Fruit fly (Drosophila melanogaster) ovary, adult (tissue): ENCODE measurements around the gene Edg91.

Source experiments
- CG17801 ChIP-seq: fragments of 200-800 bp; optimal IDR thresholded peaks from 2 replicates; lab custom pipeline; 2019; ENCODE audit warnings: missing biosample characterization, mild to moderate bottlenecking, missing genetic modification characterization, moderate library complexity; ENCODE audit not compliant: partially characterized antibody

Gene Edg91

DNA sequence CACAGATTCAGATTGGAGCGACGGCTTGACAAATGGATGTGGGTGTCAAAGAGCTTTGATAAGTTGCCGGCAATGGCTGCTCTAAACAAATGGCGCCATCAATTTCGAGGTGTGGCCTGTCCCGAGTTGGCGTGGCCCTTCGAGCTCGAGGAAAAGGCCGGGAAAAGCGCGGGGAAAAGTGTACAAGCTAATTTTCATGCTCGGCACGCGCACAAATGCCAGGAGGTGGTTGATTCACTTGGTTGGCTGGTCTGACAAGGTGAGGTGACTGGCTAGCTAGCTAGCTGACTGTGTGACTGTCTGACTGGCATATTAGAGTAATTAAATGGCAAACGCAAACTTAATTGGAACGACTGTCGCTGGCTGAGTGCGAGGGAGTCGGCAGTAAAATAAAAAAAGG lies 9.4 kb downstream of the Edg91 start:
- TF ChIP-seq CG17801, result no peak

DNA sequence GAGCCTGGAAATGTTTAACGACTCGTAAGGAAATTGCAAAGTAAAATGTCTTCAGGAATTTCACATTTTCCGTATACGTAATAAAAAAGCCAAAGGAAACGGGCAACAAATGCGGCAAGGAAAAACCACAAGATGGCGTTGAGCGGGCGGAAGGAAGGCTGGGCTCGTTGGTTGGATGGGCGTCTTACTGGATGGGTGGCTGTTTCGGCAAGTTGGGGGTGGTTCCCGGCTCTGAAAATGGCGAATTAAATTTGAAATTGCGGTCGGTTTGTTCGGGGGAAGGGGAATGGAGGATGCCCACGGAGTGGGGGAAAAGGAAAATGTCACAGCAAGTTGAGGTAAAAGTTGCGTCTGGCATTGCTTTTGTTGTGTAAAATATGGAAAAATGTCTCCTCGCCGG lies 11.6 kb downstream of the Edg91 start:
- TF ChIP-seq CG17801, result no peak

DNA sequence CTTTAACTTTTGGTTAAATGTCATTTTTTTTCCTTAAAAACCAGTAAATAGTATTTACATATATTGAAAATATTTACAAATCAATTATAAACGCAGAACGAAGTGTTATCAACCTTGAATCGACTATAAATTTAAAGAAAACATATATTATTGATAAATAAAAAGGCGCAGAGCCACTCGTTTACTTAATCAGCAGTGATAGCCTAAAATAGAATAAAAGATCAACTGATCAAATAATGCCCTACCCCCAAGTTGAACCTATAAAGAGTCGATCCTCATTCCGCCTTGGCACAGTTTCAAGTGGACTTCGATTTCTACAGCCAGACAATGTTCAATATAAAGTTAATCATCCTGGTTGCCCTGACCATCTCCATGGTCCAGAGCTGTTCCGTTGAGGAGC lies 15.1 kb downstream of the Edg91 start, which contains the start of gene CG7606:
TSS of gene CG7606 (plus strand) at position 301 of the 400 bp plus-strand sequence.
- no peak for TF ChIP-seq CG17801

DNA sequence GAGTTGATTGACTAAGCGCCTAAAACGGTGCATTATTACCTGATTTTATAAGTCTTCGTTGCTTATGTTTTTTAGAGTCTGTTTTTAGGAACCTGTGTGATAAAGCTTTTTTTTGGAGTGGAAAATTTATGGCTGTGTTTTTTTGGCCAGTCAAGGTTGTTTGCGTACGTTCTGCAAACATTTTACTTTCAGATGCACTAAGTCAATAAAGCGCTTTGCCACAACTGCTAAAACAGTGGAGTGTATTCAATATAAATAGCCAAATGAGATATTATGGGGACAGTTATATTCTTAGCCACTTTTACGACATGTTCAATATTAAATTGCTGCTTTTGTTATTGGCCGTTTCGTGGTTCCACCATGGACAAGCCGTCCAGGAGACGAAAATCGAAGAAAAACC lies 16.2 kb downstream of the Edg91 start, which contains the start of gene Sgs5:
TSS of gene Sgs5 (plus strand) at position 279 of the 400 bp plus-strand sequence.
- TF ChIP-seq CG17801, result no peak

dm6 chr3R:17594086-17594485 lies 17.2 kb downstream of the Edg91 start, which contains the start of gene Sgs5bis:
Sgs5bis (plus strand) TSS chr3R:17594386.
- TF ChIP-seq CG17801, result no peak

dm6 chr3R:17593470-17593869 lies 17.8 kb downstream of the Edg91 start:
- TF ChIP-seq CG17801, result no peak

dm6 chr3R:17591831-17592230 lies 19.5 kb downstream of the Edg91 start:
- no peak for TF ChIP-seq CG17801

dm6 chr3R:17588805-17589204 lies 22.5 kb downstream of the Edg91 start:
- no peak for TF ChIP-seq CG17801

DNA sequence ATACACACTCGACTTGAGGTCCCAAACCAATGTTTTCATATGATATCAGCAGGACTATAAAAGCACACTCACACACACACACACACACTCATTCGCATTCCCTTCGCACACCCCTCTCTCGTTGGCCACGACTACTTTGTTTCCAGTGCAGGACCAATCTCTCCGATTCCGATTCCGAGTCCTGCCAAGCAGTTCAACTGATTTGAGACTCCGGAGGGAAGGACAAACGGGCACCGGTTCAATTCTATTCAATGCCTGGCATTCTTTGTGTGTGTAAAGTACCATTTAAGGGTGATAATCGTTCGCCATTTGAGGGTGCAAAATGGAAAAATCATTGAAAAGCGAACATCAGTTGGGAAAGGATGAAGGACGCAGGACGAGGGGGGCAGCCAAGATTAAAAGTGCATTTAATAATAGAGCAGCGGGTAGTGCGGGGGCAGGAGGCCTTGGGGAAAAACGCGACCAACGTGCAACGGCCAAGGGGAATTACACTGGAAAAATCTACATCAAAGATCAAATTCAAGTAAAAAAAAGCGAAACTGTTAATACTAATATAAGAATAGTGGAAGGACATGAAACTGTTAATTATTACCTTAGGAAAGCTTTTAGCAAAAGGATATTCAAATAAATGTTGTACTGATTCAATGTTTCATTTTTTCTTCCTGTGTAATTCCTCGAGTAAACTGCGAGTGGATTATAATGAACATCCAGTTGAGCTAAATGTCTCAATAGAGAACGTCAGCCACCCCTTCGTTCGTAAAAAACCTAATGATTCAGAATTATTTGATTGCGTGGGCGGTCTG lies 27.5 kb downstream of the Edg91 start:
- TF ChIP-seq CG17801, result no peak

- TF ChIP-seq CG17801, result no peak
These were observed 44.5 kb downstream of the Edg91 start for dm6 chr3R:17566619-17567489.

- TF ChIP-seq CG17801, result no peak
These were observed 46.5 kb downstream of the Edg91 start for dm6 chr3R:17564837-17565236.

DNA sequence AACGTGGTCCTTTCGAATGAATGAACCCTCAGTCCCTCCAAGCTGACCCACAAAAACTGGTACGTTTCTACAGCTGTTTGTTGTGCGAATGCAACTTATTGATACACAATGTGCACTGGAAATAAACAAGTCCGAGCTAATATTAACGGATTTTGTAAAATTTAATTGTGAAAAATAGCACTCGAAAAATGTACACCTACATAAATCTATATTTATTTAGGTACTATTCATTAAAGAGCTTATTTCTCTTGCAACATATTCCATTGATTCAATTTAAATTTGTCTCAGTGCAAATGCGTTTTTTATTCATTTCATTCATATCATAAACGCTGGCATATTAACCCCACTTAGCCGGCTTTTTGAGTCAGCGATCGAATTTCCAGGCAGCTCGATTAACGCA lies 50.1 kb downstream of the Edg91 start:
- TF ChIP-seq CG17801, result no peak
